Fruit fly (Drosophila melanogaster): ENCODE results near the gene CG17159.
A peak's percentile ranks its signal among the peaks of the same experiment; 100 is the strongest.

The CG17159 gene

DNA sequence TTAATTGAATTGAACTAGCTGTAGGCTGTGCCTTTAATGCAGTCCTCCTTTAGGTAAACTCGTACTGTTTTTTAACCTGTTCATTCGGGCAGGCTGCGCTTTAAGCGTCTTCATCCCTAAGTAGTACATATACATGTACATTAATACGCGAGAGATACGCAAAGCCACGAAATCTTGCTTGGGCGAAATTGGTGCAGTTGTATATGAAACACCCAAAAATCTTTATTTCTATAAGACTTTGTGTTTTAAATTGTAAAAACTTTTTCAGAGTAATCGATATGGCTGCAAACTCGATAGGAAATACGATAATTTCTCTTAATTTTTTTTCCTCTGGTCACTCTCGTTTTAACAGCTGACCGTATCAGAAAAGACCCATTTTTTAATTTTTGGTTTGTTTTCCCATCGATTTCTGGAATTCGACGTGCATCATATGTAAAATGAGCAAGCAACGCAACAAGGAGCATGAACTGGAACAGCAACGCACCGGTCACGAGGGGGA lies 10.0 kb downstream of the CG17159 start, which contains the start of the genes CG17163 and CG17168 (continued):
- TF ChIP-seq CG2712 (tag; optimal IDR thresholded peaks at IDR 0.05) (no peak), vvl (GFP tag; IDR thresholded peaks at IDR 0.05) (no peak), CG31224 (GFP tag; IDR thresholded peaks at IDR 0.05) (no peak), BEAF-32 (GFP tag; optimal IDR thresholded peaks at IDR 0.05) (peak; percentile 68), ara (GFP tag; IDR thresholded peaks at IDR 0.05) (no peak), Med (GFP tag) (peak; percentile 39), CG17361 (GFP tag; IDR thresholded peaks at IDR 0.05) (no peak), CG32772 (GFP tag; IDR thresholded peaks at IDR 0.05) (no peak), Mrtf (GFP tag; IDR thresholded peaks at IDR 0.05) (no peak), bsh (GFP tag; optimal IDR thresholded peaks at IDR 0.05) (no peak), Rx (GFP tag; IDR thresholded peaks at IDR 0.05) (no peak), CG4404 (GFP tag; IDR thresholded peaks at IDR 0.05) (no peak), CG4360 (GFP tag; IDR thresholded peaks at IDR 0.05) (no peak), dpn (GFP tag; optimal IDR thresholded peaks at IDR 0.05) (no peak), pho (GFP tag; optimal IDR thresholded peaks at IDR 0.05) (no peak), Dad (GFP tag; optimal IDR thresholded peaks at IDR 0.05) (no peak), Awh (GFP tag; IDR thresholded peaks at IDR 0.05) (no peak), CG6689 (GFP tag; IDR thresholded peaks at IDR 0.05) (no peak), Bgb (GFP tag; IDR thresholded peaks at IDR 0.05; ENCODE audit: partially characterized antibody) (no peak), odd (GFP tag; optimal IDR thresholded peaks at IDR 0.05) (no peak), pfk (GFP tag; optimal IDR thresholded peaks at IDR 0.05) (no peak), CG18262 (tag; optimal IDR thresholded peaks at IDR 0.05) (no peak), CG3838 (GFP tag; optimal IDR thresholded peaks at IDR 0.05) (no peak), H15 (GFP tag; IDR thresholded peaks at IDR 0.05) (no peak), grn (GFP tag; optimal IDR thresholded peaks at IDR 0.05) (no peak), Drgx (GFP tag; IDR thresholded peaks at IDR 0.05) (no peak), CG10209 (GFP tag; optimal IDR thresholded peaks at IDR 0.05) (no peak), CG14710 (tag; optimal IDR thresholded peaks at IDR 0.05) (peak; percentile 17), bcd (GFP tag; optimal IDR thresholded peaks at IDR 0.05) (no peak), HHEX (GFP tag; optimal IDR thresholded peaks at IDR 0.05) (no peak), CG3995 (GFP tag; optimal IDR thresholded peaks at IDR 0.05) (no peak), YL-1 (GFP tag; optimal IDR thresholded peaks at IDR 0.05) (no peak), CG8089 (GFP tag; optimal IDR thresholded peaks at IDR 0.05) (no peak), p53 (GFP tag; optimal IDR thresholded peaks at IDR 0.05) (no peak), CG30020 (tag; optimal IDR thresholded peaks at IDR 0.05) (peak; percentile 54), lbe (GFP tag; optimal IDR thresholded peaks at IDR 0.05) (no peak), sens (GFP tag) (no peak), nmo (GFP tag; optimal IDR thresholded peaks at IDR 0.05) (no peak), fu2 (GFP tag; optimal IDR thresholded peaks at IDR 0.05) (no peak), croc (GFP tag; conservative IDR thresholded peaks at IDR 0.05) (no peak), Dp (GFP tag; optimal IDR thresholded peaks at IDR 0.05) (peak; percentile 4), CG11398 (GFP tag; optimal IDR thresholded peaks at IDR 0.05) (no peak), CG12769 (tag; optimal IDR thresholded peaks at IDR 0.05) (no peak), CG12659 (GFP tag; optimal IDR thresholded peaks at IDR 0.05) (peak; percentile 8), Dref (GFP tag; IDR thresholded peaks at IDR 0.05) (peak; percentile 53), CG34376 (GFP tag; optimal IDR thresholded peaks at IDR 0.05) (no peak), dmrt11E (tag; optimal IDR thresholded peaks at IDR 0.05) (no peak), CG13424 (tag; optimal IDR thresholded peaks at IDR 0.05) (no peak), Nf-YA (GFP tag; IDR thresholded peaks at IDR 0.05) (no peak), CG6765 (GFP tag; optimal IDR thresholded peaks at IDR 0.05) (no peak), sima (GFP tag; optimal IDR thresholded peaks at IDR 0.05) (no peak), CG4707 (GFP tag; optimal IDR thresholded peaks at IDR 0.05) (no peak)
